Fruit fly (Drosophila melanogaster) whole organism, wandering third instar larva: ENCODE results near the gene CG2701.

Experiments used
- GATAd ChIP-seq: sonication (Bioruptor generic); optimal IDR thresholded peaks from 2 replicates; lab custom pipeline; 2016; ENCODE audit warnings: missing biosample characterization, missing genetic modification characterization
- psq ChIP-seq: fragments of 200-800 bp; sonication (Bioruptor generic); optimal IDR thresholded peaks from 3 replicates; lab custom pipeline; 2017; ENCODE audit warnings: missing biosample characterization, mild to moderate bottlenecking, missing genetic modification characterization, moderate library complexity

DNA sequence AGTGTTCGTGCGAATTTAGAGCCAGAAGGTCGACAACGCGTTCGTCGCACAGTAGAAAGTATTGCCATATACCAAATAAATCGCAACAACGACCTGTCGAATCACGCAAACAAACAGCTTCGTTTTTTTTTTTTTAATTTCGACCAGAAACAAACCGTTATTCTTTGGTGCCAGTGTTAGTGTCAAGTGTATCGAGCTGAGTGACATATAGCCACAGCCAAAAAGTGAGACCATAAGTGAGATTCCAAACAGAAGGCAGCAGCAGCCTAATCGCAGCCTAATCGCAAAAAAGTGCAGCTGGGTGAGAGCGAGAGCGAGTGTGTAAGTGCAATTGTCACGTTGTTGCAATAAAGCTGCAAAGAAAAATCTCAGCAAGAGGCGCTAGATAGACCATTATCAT lies 34.5 kb downstream of the CG2701 start, which contains the start of gene per:
- TF ChIP-seq psq (no peak), GATAd (GFP tag; lab: Kevin White, UChicago) (no peak)
